Worm (Caenorhabditis elegans) whole organism, L3 larva: Measurements from ENCODE around the gene frpr-7.
A peak's percentile ranks its signal among the peaks of the same experiment; 100 is the strongest.

Source experiments
- R02D3.7 ChIP-seq: fragments of 150-350 bp; optimal IDR thresholded peaks from 2 replicates; lab custom pipeline; 2014; ENCODE audit warnings: missing biosample characterization, missing genetic modification characterization
- ZK546.5 ChIP-seq: sonication (generic microtip); optimal IDR thresholded peaks from 2 replicates; lab custom pipeline; 2017; ENCODE audit warnings: missing biosample characterization, missing genetic modification characterization
- aly-2 ChIP-seq: fragments of 150-350 bp; optimal IDR thresholded peaks from 2 replicates; lab custom pipeline; 2014; ENCODE audit warnings: missing biosample characterization, missing genetic modification characterization
- ceh-16 ChIP-seq: sonication (generic microtip); optimal IDR thresholded peaks from 2 replicates; lab custom pipeline; 2017; ENCODE audit warnings: missing biosample characterization, missing genetic modification characterization
- ceh-9 ChIP-seq: sonication (generic microtip); optimal IDR thresholded peaks from 2 replicates; lab custom pipeline; 2018; ENCODE audit warnings: missing biosample characterization, missing genetic modification characterization
- daf-12 ChIP-seq: fragments of 150-350 bp; optimal IDR thresholded peaks from 2 replicates; lab custom pipeline; 2014; ENCODE audit warnings: missing biosample characterization, missing genetic modification reagents, missing genetic modification characterization
- egl-27 ChIP-seq: sonication (generic microtip); optimal IDR thresholded peaks from 4 replicates; lab custom pipeline; 2017; ENCODE audit warnings: missing biosample characterization, missing genetic modification reagents, missing genetic modification characterization
- egl-5 ChIP-seq: fragments of 150-350 bp; optimal IDR thresholded peaks from 2 replicates; lab custom pipeline; 2017; ENCODE audit warnings: missing biosample characterization, missing genetic modification reagents, missing genetic modification characterization, inconsistent platforms
- elt-1 ChIP-seq: fragments of 150-350 bp; optimal IDR thresholded peaks from 2 replicates; lab custom pipeline; 2014; ENCODE audit warnings: missing biosample characterization, missing genetic modification characterization
- elt-2 ChIP-seq: sonication (generic microtip); optimal IDR thresholded peaks from 2 replicates; lab custom pipeline; 2016; ENCODE audit warnings: missing genetic modification reagents, mild to moderate bottlenecking, missing genetic modification characterization, missing compliant biosample characterization
- elt-3 ChIP-seq, 3 experiments: fragments of 150-350 bp in 1 of 3; sonication (generic microtip) in 2 of 3; optimal IDR thresholded peaks; 2 replicates in 2 of 3; 4 replicates in 1 of 3; lab custom pipeline; 2014 to 2017; ENCODE audit warnings: missing biosample characterization in 3 of 3, missing genetic modification characterization in 3 of 3
- eor-1 ChIP-seq, 2 experiments: fragments of 150-350 bp; optimal IDR thresholded peaks; 2 replicates each; lab custom pipeline; 2014 to 2018; ENCODE audit warnings: missing biosample characterization in 2 of 2, missing genetic modification characterization in 2 of 2
- fkh-10 ChIP-seq: sonication (generic microtip); optimal IDR thresholded peaks from 2 replicates; lab custom pipeline; 2017; ENCODE audit warnings: missing biosample characterization, missing genetic modification reagents, missing genetic modification characterization
- fkh-2 ChIP-seq: fragments of 150-350 bp; optimal IDR thresholded peaks from 2 replicates; lab custom pipeline; 2014; ENCODE audit warnings: missing biosample characterization, missing genetic modification reagents, missing genetic modification characterization
- fos-1 ChIP-seq: fragments of 150-350 bp; optimal IDR thresholded peaks from 2 replicates; lab custom pipeline; 2014; ENCODE audit warnings: missing biosample characterization, missing genetic modification characterization
- hmg-11 ChIP-seq: sonication (generic microtip); optimal IDR thresholded peaks from 2 replicates; lab custom pipeline; 2016; ENCODE audit warnings: missing genetic modification characterization, missing compliant biosample characterization
- jun-1 ChIP-seq: fragments of 150-350 bp; optimal IDR thresholded peaks from 2 replicates; lab custom pipeline; 2014; ENCODE audit warnings: missing biosample characterization, missing genetic modification reagents, missing genetic modification characterization
- lin-15B ChIP-seq: fragments of 150-350 bp; optimal IDR thresholded peaks from 2 replicates; lab custom pipeline; 2014; ENCODE audit warnings: missing biosample characterization, missing genetic modification characterization
- lin-39 ChIP-seq: fragments of 150-350 bp; optimal IDR thresholded peaks from 2 replicates; lab custom pipeline; 2018; ENCODE audit warnings: missing biosample characterization, missing genetic modification reagents, missing genetic modification characterization
- lsy-12 ChIP-seq: sonication (generic microtip); optimal IDR thresholded peaks from 2 replicates; lab custom pipeline; 2016; ENCODE audit warnings: mild to moderate bottlenecking, missing genetic modification characterization, missing compliant biosample characterization
- mdl-1 ChIP-seq: fragments of 150-350 bp; optimal IDR thresholded peaks from 2 replicates; lab custom pipeline; 2014; ENCODE audit warnings: missing biosample characterization, missing genetic modification characterization
- mml-1 ChIP-seq: fragments of 150-350 bp; sonication (generic microtip); optimal IDR thresholded peaks from 3 replicates; lab custom pipeline; 2014; ENCODE audit warnings: missing biosample characterization, missing genetic modification characterization
- nfya-1 ChIP-seq: sonication (generic microtip); optimal IDR thresholded peaks from 2 replicates; lab custom pipeline; 2017; ENCODE audit warnings: missing genetic modification characterization, mild to moderate bottlenecking, missing compliant biosample characterization, antibody characterized with exemption, moderate library complexity; ENCODE audit not compliant: insufficient read depth
- nhr-11 ChIP-seq: fragments of 150-350 bp; optimal IDR thresholded peaks from 2 replicates; lab custom pipeline; 2014; ENCODE audit warnings: missing biosample characterization, missing genetic modification characterization
- nhr-12 ChIP-seq: fragments of 150-350 bp; optimal IDR thresholded peaks from 2 replicates; lab custom pipeline; 2014; ENCODE audit warnings: missing biosample characterization, missing genetic modification characterization
- nhr-23 ChIP-seq: fragments of 150-350 bp; optimal IDR thresholded peaks from 2 replicates; lab custom pipeline; 2014; ENCODE audit warnings: missing biosample characterization, missing genetic modification reagents, missing genetic modification characterization
- nhr-237 ChIP-seq: fragments of 150-350 bp; optimal IDR thresholded peaks from 2 replicates; lab custom pipeline; 2014; ENCODE audit warnings: missing biosample characterization, missing genetic modification characterization
- nhr-28 ChIP-seq: fragments of 150-350 bp; optimal IDR thresholded peaks from 2 replicates; lab custom pipeline; 2014; ENCODE audit warnings: missing biosample characterization, missing genetic modification characterization
- nhr-43 ChIP-seq: sonication (generic microtip); optimal IDR thresholded peaks from 2 replicates; lab custom pipeline; 2016; ENCODE audit warnings: mild to moderate bottlenecking, missing genetic modification characterization, missing compliant biosample characterization; ENCODE audit not compliant: poor library complexity, severe bottlenecking
- nhr-67 ChIP-seq: fragments of 150-350 bp; optimal IDR thresholded peaks from 2 replicates; lab custom pipeline; 2014; ENCODE audit warnings: missing biosample characterization, missing genetic modification characterization
- nhr-77 ChIP-seq: fragments of 150-350 bp; optimal IDR thresholded peaks from 2 replicates; lab custom pipeline; 2014; ENCODE audit warnings: missing biosample characterization, missing genetic modification characterization
- pha-4 ChIP-seq: fragments of 150-350 bp; optimal IDR thresholded peaks from 2 replicates; lab custom pipeline; 2014; ENCODE audit warnings: missing biosample characterization, missing genetic modification reagents, missing genetic modification characterization
- pqm-1 ChIP-seq: fragments of 150-350 bp; optimal IDR thresholded peaks from 2 replicates; lab custom pipeline; 2017; ENCODE audit warnings: missing biosample characterization, missing genetic modification characterization, inconsistent platforms
- sea-2 ChIP-seq: fragments of 150-350 bp; sonication (generic microtip); optimal IDR thresholded peaks from 4 replicates; lab custom pipeline; 2014; ENCODE audit warnings: missing biosample characterization, missing genetic modification reagents, missing genetic modification characterization
- skn-1 ChIP-seq: fragments of 150-350 bp; optimal IDR thresholded peaks from 2 replicates; lab custom pipeline; 2014; ENCODE audit warnings: missing biosample characterization, missing genetic modification characterization
- snpc-4 ChIP-seq: fragments of 150-350 bp; optimal IDR thresholded peaks from 2 replicates; lab custom pipeline; 2014; ENCODE audit warnings: missing biosample characterization, missing genetic modification characterization
- unc-62 ChIP-seq: fragments of 150-350 bp; sonication (generic microtip); optimal IDR thresholded peaks from 4 replicates; lab custom pipeline; 2014; ENCODE audit warnings: missing biosample characterization, missing genetic modification reagents, missing genetic modification characterization
- zag-1 ChIP-seq: fragments of 150-350 bp; optimal IDR thresholded peaks from 2 replicates; lab custom pipeline; 2014; ENCODE audit warnings: missing biosample characterization, missing genetic modification characterization
- ztf-11 ChIP-seq: fragments of 150-350 bp; optimal IDR thresholded peaks from 2 replicates; lab custom pipeline; 2014; ENCODE audit warnings: missing biosample characterization, missing genetic modification characterization
- ztf-4 ChIP-seq: fragments of 150-350 bp; optimal IDR thresholded peaks from 2 replicates; lab custom pipeline; 2014; ENCODE audit warnings: missing biosample characterization, missing genetic modification characterization

The frpr-7 gene

ce11 chrX:17609948-17610347 lies 30.3 kb upstream of the frpr-7 start, which contains the start of gene C16H3.3:
TSS of gene C16H3.3 (minus strand) at chrX:17610048.
- no peak for TF ChIP-seq jun-1
- TF ChIP-seq zag-1 (tag; lab: Kevin White, UChicago) = no peak
- TF ChIP-seq daf-12 (tag; lab: Kevin White, UChicago) = no peak
- TF ChIP-seq mml-1 (tag; lab: Kevin White, UChicago) = no peak
- TF ChIP-seq nhr-23 (tag; lab: Kevin White, UChicago) = no peak
- no peak for TF ChIP-seq nhr-43 (tag; lab: Kevin White, UChicago)
- TF ChIP-seq snpc-4 (tag; lab: Kevin White, UChicago) = no peak
- no peak for TF ChIP-seq eor-1 (tag; optimal IDR thresholded peaks at IDR 0.05; lab: Kevin White, UChicago)
- no peak for TF ChIP-seq nhr-12 (tag; lab: Kevin White, UChicago)
- no peak for TF ChIP-seq aly-2 (tag; lab: Kevin White, UChicago)
- TF ChIP-seq elt-3 (tag; optimal IDR thresholded peaks at IDR 0.05; lab: Kevin White, UChicago) = no peak
- no peak for TF ChIP-seq unc-62 (GFP tag; lab: Kevin White, UChicago)
- no peak for TF ChIP-seq R02D3.7 (tag; lab: Kevin White, UChicago)
- no peak for TF ChIP-seq egl-27 (tag; lab: Kevin White, UChicago)
- no peak for TF ChIP-seq skn-1 (tag; lab: Kevin White, UChicago)
- TF ChIP-seq lin-39 = no peak
- no peak for TF ChIP-seq lsy-12 (tag; lab: Kevin White, UChicago)
- TF ChIP-seq nhr-77 (tag; lab: Kevin White, UChicago) = no peak
- TF ChIP-seq ZK546.5 (tag; lab: Kevin White, UChicago) = no peak

ce11 chrX:17601345-17601744 lies 21.7 kb upstream of the frpr-7 start:
- TF ChIP-seq fos-1 (peak; percentile 19), egl-5 (tag; lab: Kevin White, UChicago) (no peak), nhr-11 (tag; lab: Kevin White, UChicago) (no peak), lin-39 (no peak), pqm-1 (tag; lab: Kevin White, UChicago) (peak; percentile 76), elt-2 (peak; percentile 81)

- TF ChIP-seq mdl-1 (no peak), skn-1 (tag; lab: Kevin White, UChicago) (peak; percentile 79), sea-2 (GFP tag; lab: Kevin White, UChicago) (no peak), daf-12 (tag; lab: Kevin White, UChicago) (no peak), nhr-28 (no peak), nhr-12 (tag; lab: Kevin White, UChicago) (no peak), lin-15B (no peak), fkh-10 (GFP tag; lab: Kevin White, UChicago) (no peak), zag-1 (tag; lab: Kevin White, UChicago) (no peak), nhr-237 (tag; lab: Kevin White, UChicago) (no peak), nhr-43 (tag; lab: Kevin White, UChicago) (no peak), elt-1 (tag; lab: Kevin White, UChicago) (no peak), nhr-11 (tag; lab: Kevin White, UChicago) (no peak), jun-1 (no peak), fos-1 (no peak), nfya-1 (tag; lab: Kevin White, UChicago) (no peak), elt-3 (tag; optimal IDR thresholded peaks at IDR 0.05; lab: Kevin White, UChicago) (no peak), R02D3.7 (tag; lab: Kevin White, UChicago) (no peak), ztf-11 (tag; lab: Kevin White, UChicago) (no peak), nhr-67 (tag; lab: Kevin White, UChicago) (no peak), hmg-11 (no peak), lin-39 (no peak), pqm-1 (tag; lab: Kevin White, UChicago) (peak; percentile 91), ceh-9 (tag; lab: Kevin White, UChicago) (no peak), pha-4 (peak; percentile 68), fkh-2 (tag; lab: Kevin White, UChicago) (no peak), nhr-23 (tag; lab: Kevin White, UChicago) (no peak), eor-1 (tag; optimal IDR thresholded peaks at IDR 0.05; lab: Kevin White, UChicago) (no peak), aly-2 (tag; lab: Kevin White, UChicago) (no peak), ceh-16 (no peak), elt-2 (peak; percentile 97), lsy-12 (tag; lab: Kevin White, UChicago) (no peak), ztf-4 (tag; lab: Kevin White, UChicago) (no peak)
- TF ChIP-seq, all 47 proteins: peak for 4
These were observed 20.5 kb upstream of the frpr-7 start, which contains the start of gene lec-9 for ce11 chrX:17600139-17600538. TSS of gene lec-9 (plus strand) at chrX:17600487.
